Worm (Caenorhabditis elegans): ENCODE results near the gene F07E5.7.

F07E5.7 gene

ce11 chrII:2080425-2080824 lies 9.1 kb upstream of the F07E5.7 start, which contains the start of gene F07E5.9:
F07E5.9 (minus strand) TSS chrII:2080525.
- TF ChIP-seq fos-1 (tag; optimal IDR thresholded peaks at IDR 0.05) (no peak), ZK337.2 (GFP tag; IDR thresholded peaks at IDR 0.05) (no peak), lin-39 (tag; optimal IDR thresholded peaks at IDR 0.05) (no peak), snpc-4 (tag; optimal IDR thresholded peaks at IDR 0.05) (no peak), F26F4.8 (GFP tag; conservative IDR thresholded peaks at IDR 0.05) (no peak)

ce11 chrII:2076467-2076866 lies 5.1 kb upstream of the F07E5.7 start:
- TF ChIP-seq unc-62 (GFP tag; optimal IDR thresholded peaks at IDR 0.05 in 1 of 2) (peak in 1 of 2 experiments; percentile 95), unc-62 (tag; optimal IDR thresholded peaks at IDR 0.05) (no peak), ztf-11 (tag; optimal IDR thresholded peaks at IDR 0.05) (no peak)

DNA sequence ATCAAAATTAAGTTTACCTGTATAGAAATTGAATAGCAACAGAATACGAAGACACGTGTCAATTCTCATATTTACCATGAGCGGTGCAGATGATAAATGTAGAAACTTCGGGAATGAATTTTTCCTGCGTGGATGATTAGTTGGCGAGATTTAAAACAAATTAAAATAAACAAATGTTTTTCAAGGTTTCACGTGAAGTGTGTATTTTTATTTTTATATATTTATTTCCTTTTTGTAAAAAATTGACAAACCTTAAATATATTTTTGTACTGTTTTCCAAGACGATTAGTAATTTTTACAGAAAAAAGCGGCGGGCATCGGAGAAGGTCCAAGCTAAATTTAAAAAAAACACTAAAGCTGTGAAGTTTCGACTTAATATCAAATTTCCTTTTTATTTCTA lies 4.2 kb upstream of the F07E5.7 start, which contains the start of gene F07E5.8:
Gene F07E5.8, minus strand, starts transcription at position 101 of the 400 bp plus-strand sequence.
- TF ChIP-seq saeg-2 (GFP tag; IDR thresholded peaks at IDR 0.05) (no peak), R02D3.7 (tag; optimal IDR thresholded peaks at IDR 0.05) (no peak), ztf-7 (tag; optimal IDR thresholded peaks at IDR 0.05) (no peak), nhr-102 (tag; optimal IDR thresholded peaks at IDR 0.05) (no peak), Y75B8A.6 (GFP tag; IDR thresholded peaks at IDR 0.05) (no peak), ceh-32 (tag; optimal IDR thresholded peaks at IDR 0.05; ENCODE audit: poor library complexity) (no peak), fkh-10 (GFP tag; optimal IDR thresholded peaks at IDR 0.05) (no peak), mdl-1 (tag; optimal IDR thresholded peaks at IDR 0.05) (no peak), Y105C5A.15 (GFP tag; IDR thresholded peaks at IDR 0.05) (no peak), nhr-25 (tag; optimal IDR thresholded peaks at IDR 0.05; ENCODE audit: borderline replicate concordance, insufficient read depth) (no peak), php-3 (GFP tag; IDR thresholded peaks at IDR 0.05) (no peak), unc-130 (GFP tag; optimal IDR thresholded peaks at IDR 0.05) (no peak), F26F4.8 (GFP tag; conservative IDR thresholded peaks at IDR 0.05) (no peak), madf-9 (GFP tag; conservative IDR thresholded peaks at IDR 0.05) (no peak), hlh-30 (tag; optimal IDR thresholded peaks at IDR 0.05; ENCODE audit: insufficient read depth) (no peak), F37D6.2 (tag; optimal IDR thresholded peaks at IDR 0.05) (no peak), daf-8 (GFP tag; IDR thresholded peaks at IDR 0.05) (no peak), mes-2 (tag; optimal IDR thresholded peaks at IDR 0.05; ENCODE audit: poor library complexity, severe bottlenecking) (no peak), cey-2 (tag; optimal IDR thresholded peaks at IDR 0.05; ENCODE audit: borderline replicate concordance, insufficient read depth) (no peak)

ce11 chrII:2067451-2068021 lies 3.8 kb downstream of the F07E5.7 start, which contains the start of gene F07E5.12:
F07E5.12 (plus strand) TSS chrII:2067971.
- TF ChIP-seq aha-1 (tag) = peak; percentile 23

DNA sequence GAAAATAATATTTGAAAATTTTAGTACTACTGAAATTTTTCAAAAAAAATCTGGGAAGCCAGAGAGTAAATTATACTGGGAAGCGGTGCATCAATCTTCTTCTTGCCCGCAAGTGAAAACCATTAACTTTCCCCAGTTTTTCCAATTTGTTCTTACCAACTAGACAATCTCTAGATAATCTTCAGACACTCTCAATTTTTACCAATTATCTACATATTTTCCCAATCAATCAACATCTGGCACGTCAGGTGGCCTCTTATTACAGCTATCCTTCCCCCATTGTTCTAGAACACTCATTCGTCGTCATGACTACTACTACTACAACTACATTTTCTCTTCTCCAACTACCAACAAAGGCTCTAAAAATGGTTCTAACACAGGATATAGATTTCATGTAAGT lies 6.8 kb downstream of the F07E5.7 start, which contains the start of gene fbxb-6:
Gene fbxb-6, plus strand, starts transcription at position 301 of the 400 bp plus-strand sequence.
- TF ChIP-seq nhr-28 (tag; optimal IDR thresholded peaks at IDR 0.05) (no peak), madf-5 (GFP tag; IDR thresholded peaks at IDR 0.05) (no peak), ctbp-1 (GFP tag; IDR thresholded peaks at IDR 0.05) (no peak), lin-29 (GFP tag; IDR thresholded peaks at IDR 0.05) (no peak), hlh-11 (tag; optimal IDR thresholded peaks at IDR 0.05) (no peak), aly-2 (tag; optimal IDR thresholded peaks at IDR 0.05) (no peak), nhr-237 (tag; optimal IDR thresholded peaks at IDR 0.05) (no peak), gei-8 (GFP tag; optimal IDR thresholded peaks at IDR 0.05) (no peak), lsy-2 (tag; optimal IDR thresholded peaks at IDR 0.05) (no peak), daf-12 (tag; optimal IDR thresholded peaks at IDR 0.05) (no peak), fkh-10 (GFP tag; optimal IDR thresholded peaks at IDR 0.05) (no peak), sdz-12 (GFP tag; optimal IDR thresholded peaks at IDR 0.05) (no peak), Y48G9A.11 (GFP tag; IDR thresholded peaks at IDR 0.05) (no peak), dmd-6 (GFP tag; IDR thresholded peaks at IDR 0.05) (no peak), spr-3 (GFP tag; optimal IDR thresholded peaks at IDR 0.05) (no peak), duxl-1 (tag; optimal IDR thresholded peaks at IDR 0.05; ENCODE audit: poor library complexity) (no peak), ztf-11 (tag; optimal IDR thresholded peaks at IDR 0.05) (no peak)
